Worm (Caenorhabditis elegans): Measurements from ENCODE around the gene F46E10.2.

DNA sequence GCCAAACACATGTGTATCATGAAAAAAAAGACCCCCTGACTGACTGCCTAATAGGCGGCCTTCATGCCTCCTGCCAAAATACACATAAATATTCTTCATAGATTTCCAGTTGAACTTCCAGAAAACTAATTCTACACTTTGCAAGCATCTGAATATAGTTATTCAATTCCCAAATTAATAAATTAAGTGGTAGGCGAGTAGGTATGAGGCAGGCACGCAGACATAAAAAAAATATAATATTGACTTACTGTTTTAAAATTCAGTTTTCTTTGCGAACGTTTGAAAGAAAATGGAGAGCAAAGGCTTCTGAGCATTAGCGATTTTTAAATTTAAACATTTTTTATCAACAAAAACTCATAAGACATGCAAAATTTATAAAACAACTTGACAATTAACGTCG is 32.4 kb upstream of the F46E10.2 start:
- TF ChIP-seq unc-39 (tag; optimal IDR thresholded peaks at IDR 0.05) (no peak), ztf-4 (tag; optimal IDR thresholded peaks at IDR 0.05) (no peak)

Data from whole organism, L3 larva.